Worm (Caenorhabditis elegans) whole organism, midembryonic: ENCODE data around the gene C30G4.2.

ENCODE experiments used
- T22C8.4 ChIP-seq: fragments of 200-800 bp; sonication (Bioruptor generic); IDR thresholded peaks from 2 replicates; pipeline ENCODE4 v1.3.6; 2022; ENCODE audit warnings: missing genetic modification characterization, missing compliant biosample characterization
- cog-1 ChIP-seq: sonication (generic microtip); optimal IDR thresholded peaks from 2 replicates; lab custom pipeline; 2016; ENCODE audit warnings: missing genetic modification characterization, missing compliant biosample characterization
- flt-1 ChIP-seq: fragments of 200-800 bp; sonication (Bioruptor generic); IDR thresholded peaks from 2 replicates; pipeline ENCODE4 v1.3.6; 2022; ENCODE audit warnings: missing genetic modification characterization, missing compliant biosample characterization
- klf-2 ChIP-seq: fragments of 200-800 bp; sonication (Bioruptor generic); conservative IDR thresholded peaks from 2 replicates; pipeline ENCODE4 v1.3.6; 2022; ENCODE audit warnings: missing genetic modification reagents, missing genetic modification characterization, missing compliant biosample characterization
- med-1 ChIP-seq: sonication (generic microtip); optimal IDR thresholded peaks from 2 replicates; lab custom pipeline; 2017; ENCODE audit warnings: missing genetic modification characterization, mild to moderate bottlenecking, missing compliant biosample characterization, antibody characterized with exemption, missing genetic modification reagents; ENCODE audit not compliant: insufficient read depth
- ref-1 ChIP-seq: fragments of 200-800 bp; sonication (Bioruptor generic); conservative IDR thresholded peaks from 2 replicates; pipeline ENCODE4 v1.3.6; 2022; ENCODE audit warnings: missing genetic modification reagents, missing genetic modification characterization, missing compliant biosample characterization
- tab-1 ChIP-seq: fragments of 200-800 bp; sonication (Bioruptor generic); IDR thresholded peaks from 2 replicates; pipeline ENCODE4 v1.3.6; 2022; ENCODE audit warnings: missing genetic modification characterization, missing compliant biosample characterization
- ztf-23 ChIP-seq: fragments of 200-800 bp; sonication (Bioruptor generic); IDR thresholded peaks from 2 replicates; pipeline ENCODE4 v1.3.6; 2022; ENCODE audit warnings: missing genetic modification reagents, missing genetic modification characterization, missing compliant biosample characterization
- ztf-29 ChIP-seq: fragments of 200-800 bp; sonication (Bioruptor generic); IDR thresholded peaks from 2 replicates; pipeline ENCODE4 v1.3.6; 2022; ENCODE audit warnings: missing genetic modification reagents, missing genetic modification characterization, missing compliant biosample characterization

The C30G4.2 gene

DNA sequence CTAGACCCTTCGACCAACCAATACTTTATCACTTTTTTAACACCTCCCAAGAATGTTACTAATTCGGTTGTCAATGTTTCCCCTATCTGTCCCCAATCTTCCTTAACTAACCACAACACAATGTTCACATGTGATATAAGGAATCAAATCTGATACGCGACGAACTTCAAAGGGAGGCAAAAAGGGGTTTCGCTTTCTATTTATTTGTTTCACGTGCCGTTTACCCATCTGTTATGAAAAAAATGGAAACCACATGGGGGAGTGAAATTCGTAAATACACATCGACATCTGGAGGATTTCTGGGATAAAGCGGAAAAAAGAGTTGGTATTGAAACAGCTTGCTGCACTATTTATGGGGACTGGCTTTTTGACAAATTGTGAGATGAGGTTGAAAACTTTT is 16.7 kb upstream of the C30G4.2 start:
- TF ChIP-seq klf-2 (no peak), ref-1 (GFP tag; lab: Robert Waterston, UW) (no peak), ztf-29 (no peak), med-1 (no peak), ztf-23 (GFP tag; lab: Robert Waterston, UW) (no peak), T22C8.4 (GFP tag; lab: Robert Waterston, UW) (no peak), cog-1 (no peak), flt-1 (GFP tag; lab: Robert Waterston, UW) (no peak), tab-1 (no peak)

DNA sequence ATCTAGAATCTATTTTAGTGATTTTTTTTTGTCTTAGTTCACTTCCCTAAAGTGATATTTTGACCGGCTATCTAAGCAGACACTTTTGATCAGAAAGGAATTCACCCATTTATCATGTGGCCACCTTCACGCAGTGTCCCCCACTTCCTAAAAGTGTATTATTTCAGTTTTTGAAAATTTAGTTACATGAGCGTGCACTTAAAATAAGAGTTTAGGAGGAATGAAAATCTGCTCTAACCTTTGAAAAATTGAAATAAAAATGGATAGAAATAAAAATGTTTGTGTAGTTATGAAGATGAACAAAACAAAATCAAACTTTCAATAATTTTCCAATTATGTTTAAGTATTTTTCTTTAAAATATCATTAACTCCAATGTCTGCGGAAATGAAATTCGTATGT is 14.3 kb upstream of the C30G4.2 start:
- TF ChIP-seq flt-1 (GFP tag; lab: Robert Waterston, UW) (no peak), cog-1 (no peak)

DNA sequence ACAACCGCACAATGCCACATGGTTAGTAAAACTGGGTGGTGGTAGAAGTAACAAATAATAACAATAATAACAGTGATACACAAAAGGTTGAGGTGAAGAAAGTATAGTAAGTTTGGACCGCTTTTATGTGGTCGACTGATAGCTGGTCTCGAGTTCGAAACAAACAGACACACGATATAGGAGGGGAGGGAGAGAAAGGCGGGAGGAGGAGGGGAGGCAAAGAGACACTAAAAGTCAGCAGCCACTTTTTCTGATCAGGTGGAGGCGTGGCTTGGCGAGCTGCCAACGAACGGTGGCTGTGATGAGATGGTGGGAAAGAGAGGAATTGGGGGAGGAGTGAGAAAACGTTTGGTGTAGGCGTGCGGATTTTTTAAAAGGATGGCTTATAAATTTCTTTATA is 12.9 kb upstream of the C30G4.2 start:
- no peak for TF ChIP-seq tab-1
- 0 out of 2 replicates have a peak, but pooled peaks have one; percentile 25 for TF ChIP-seq ztf-23 (GFP tag; lab: Robert Waterston, UW)
- no peak for TF ChIP-seq ref-1 (GFP tag; lab: Robert Waterston, UW)
- no peak for TF ChIP-seq klf-2
- no peak for TF ChIP-seq T22C8.4 (GFP tag; lab: Robert Waterston, UW)

DNA sequence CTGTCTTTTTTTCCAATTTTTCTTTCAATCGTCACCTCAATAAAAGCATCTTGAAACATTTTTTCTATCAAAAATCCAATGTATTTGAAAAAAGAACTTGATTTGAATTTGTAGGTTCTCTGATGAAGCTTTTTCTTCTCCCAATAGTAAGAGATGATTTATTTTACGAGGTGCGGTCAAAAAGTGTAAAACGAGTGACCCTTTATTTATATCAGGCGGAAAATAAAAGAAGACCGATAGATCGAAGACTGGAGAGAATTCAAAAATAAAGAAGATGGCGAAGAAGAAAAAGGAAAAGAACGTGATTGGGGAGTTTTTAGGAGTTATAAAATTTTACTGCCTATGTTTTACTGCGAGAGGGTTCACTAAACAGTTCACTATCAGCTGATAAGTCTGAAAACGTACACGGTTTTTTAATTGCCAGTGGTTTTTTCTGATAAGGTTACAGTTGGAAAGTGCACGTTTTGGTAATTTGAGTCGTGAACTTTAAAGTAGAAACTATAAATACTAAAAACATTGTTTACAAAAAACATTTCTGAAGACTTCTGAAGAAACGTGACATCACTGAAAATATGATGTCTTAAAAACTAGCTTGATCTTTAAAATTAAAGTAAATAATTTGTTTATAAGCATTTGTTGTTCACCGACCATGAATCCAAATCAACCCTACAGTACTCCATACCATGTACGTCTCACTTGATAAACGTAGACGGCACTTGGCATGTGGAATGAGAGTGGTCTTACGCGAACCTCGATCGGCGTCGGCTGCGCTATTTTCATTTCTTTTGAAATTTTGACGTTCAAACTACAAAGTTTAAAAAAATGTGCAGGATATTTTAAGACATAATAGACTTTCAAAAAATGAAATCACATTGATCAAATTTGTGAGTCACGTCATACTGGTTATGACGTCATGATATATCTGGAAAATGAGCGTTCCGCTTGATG is 10.7 kb upstream of the C30G4.2 start:
- TF ChIP-seq tab-1 (no peak), flt-1 (GFP tag; lab: Robert Waterston, UW) (no peak), ztf-23 (GFP tag; lab: Robert Waterston, UW) (no peak), cog-1 (no peak), ztf-29 (no peak), klf-2 (no peak), med-1 (no peak), T22C8.4 (GFP tag; lab: Robert Waterston, UW) (no peak), ref-1 (GFP tag; lab: Robert Waterston, UW) (no peak)

DNA sequence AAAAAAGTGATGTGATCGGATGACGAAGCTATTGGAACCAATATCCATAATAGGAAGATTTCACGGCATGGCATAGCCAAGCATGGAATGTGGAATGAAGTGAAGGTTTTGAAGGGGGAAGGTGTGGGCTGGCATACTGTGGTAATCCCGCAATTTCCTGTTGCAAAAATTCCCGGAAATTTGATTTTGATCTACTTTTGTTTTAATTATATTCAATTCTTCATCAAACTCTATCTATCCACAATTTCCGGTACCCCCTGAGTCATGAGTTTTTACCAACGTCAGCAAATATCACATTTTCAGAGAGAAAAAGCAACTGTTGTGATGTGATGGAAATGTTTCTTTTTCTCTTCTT is 10.0 kb upstream of the C30G4.2 start, which contains the start of gene gcy-11:
gcy-11 (minus strand) TSS at position 101 of the 355 bp plus-strand sequence.
- TF ChIP-seq T22C8.4 (GFP tag; lab: Robert Waterston, UW) = no peak
- no peak for TF ChIP-seq ref-1 (GFP tag; lab: Robert Waterston, UW)
- no peak for TF ChIP-seq ztf-29
- no peak for TF ChIP-seq flt-1 (GFP tag; lab: Robert Waterston, UW)
- no peak for TF ChIP-seq ztf-23 (GFP tag; lab: Robert Waterston, UW)
- no peak for TF ChIP-seq cog-1
- TF ChIP-seq med-1 = no peak
- no peak for TF ChIP-seq klf-2
- no peak for TF ChIP-seq tab-1

DNA sequence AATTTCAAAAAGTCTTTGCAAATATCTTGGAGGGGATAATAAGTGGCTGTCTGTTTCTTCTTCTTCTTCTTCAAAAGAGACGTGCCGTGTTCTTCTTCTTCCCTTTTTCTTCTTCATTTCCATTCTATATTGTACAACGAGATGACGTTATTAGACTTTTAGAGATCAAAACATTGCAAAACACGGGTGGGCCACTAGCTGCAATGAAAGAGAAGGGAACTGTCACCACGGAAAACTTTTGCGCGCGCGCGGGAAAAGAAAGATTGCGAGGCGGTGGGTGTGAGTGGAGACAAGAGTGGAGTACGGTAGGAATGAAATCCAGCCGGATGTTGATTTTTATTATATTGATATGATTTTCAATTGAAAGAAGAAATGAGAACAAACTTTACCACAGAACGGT is 8.7 kb upstream of the C30G4.2 start:
- no peak for TF ChIP-seq ref-1 (GFP tag; lab: Robert Waterston, UW)
- TF ChIP-seq flt-1 (GFP tag; lab: Robert Waterston, UW) = no peak
- TF ChIP-seq tab-1 = no peak
- TF ChIP-seq ztf-23 (GFP tag; lab: Robert Waterston, UW) = no peak
- no peak for TF ChIP-seq ztf-29
- TF ChIP-seq T22C8.4 (GFP tag; lab: Robert Waterston, UW) = no peak
- no peak for TF ChIP-seq med-1
- TF ChIP-seq klf-2 = no peak
- no peak for TF ChIP-seq cog-1

DNA sequence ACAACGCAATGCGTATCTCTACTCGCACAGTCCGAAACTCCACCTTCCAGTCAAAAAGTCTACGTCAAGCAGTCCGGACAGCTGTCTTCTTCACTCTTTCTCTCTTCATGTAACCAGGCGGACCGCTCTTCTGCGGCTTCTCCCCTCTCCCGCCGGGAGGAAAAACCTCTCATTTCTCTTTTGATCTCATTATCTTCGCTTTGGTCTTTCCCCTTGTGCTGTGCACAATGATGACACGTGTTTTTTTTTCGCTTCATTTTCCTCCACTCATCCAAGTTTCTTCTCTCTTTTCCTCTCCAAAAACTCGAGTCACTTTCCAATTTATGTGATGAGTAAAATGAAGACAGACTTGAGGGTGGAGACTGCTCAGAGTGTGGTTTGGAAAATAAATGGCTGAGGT is 2.5 kb downstream of the C30G4.2 start, which contains the start of gene F35B3.7:
F35B3.7 (minus strand) TSS at position 133 of the 400 bp plus-strand sequence.
- no peak for TF ChIP-seq ztf-29
- TF ChIP-seq ztf-23 (GFP tag; lab: Robert Waterston, UW) = no peak
- no peak for TF ChIP-seq tab-1
- no peak for TF ChIP-seq med-1
- no peak for TF ChIP-seq T22C8.4 (GFP tag; lab: Robert Waterston, UW)
- no peak for TF ChIP-seq flt-1 (GFP tag; lab: Robert Waterston, UW)
- no peak for TF ChIP-seq ref-1 (GFP tag; lab: Robert Waterston, UW)

DNA sequence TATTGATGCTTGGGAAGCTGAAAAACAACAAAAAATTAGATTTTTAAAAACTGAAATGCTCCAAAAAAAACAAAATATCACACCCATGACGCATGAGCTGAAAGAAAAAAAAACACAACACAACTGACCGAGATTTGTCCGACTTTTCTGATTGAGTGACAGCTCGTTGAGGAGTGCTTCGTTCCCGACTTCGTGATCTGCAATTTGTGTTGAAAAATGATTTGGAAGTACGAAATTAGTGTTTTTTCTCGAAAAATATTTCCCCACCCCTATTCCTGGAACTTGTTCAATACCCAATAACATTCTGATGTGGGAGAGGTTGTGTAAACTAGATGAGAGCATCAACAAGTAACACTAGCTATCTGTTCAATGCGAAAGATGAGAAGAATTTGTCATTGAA is 3.9 kb downstream of the C30G4.2 start:
- TF ChIP-seq T22C8.4 (GFP tag; lab: Robert Waterston, UW) (no peak), ztf-23 (GFP tag; lab: Robert Waterston, UW) (no peak), tab-1 (no peak), ref-1 (GFP tag; lab: Robert Waterston, UW) (no peak), ztf-29 (no peak), klf-2 (no peak), med-1 (no peak), flt-1 (GFP tag; lab: Robert Waterston, UW) (no peak)

DNA sequence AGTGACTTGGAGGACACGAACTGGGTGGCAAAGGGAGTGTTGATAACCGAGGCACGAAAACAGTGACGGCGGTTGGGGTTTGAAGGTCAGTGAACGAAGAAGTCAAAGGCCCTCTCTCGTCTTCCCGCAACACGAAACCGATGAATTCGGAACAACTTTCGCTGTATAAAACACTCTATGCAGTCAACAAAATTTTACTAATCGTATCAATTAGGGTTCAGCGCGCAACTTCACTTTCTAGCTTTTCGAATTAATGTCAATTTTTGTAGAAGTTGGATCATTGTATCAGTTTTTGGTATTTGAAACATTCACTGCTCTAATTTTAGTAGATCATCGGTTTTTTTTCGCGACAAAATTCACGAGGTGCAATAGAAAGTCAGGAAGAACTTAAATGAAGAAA is 6.8 kb downstream of the C30G4.2 start:
- TF ChIP-seq ref-1 (GFP tag; lab: Robert Waterston, UW) (no peak), med-1 (no peak), ztf-23 (GFP tag; lab: Robert Waterston, UW) (no peak), flt-1 (GFP tag; lab: Robert Waterston, UW) (no peak), ztf-29 (no peak), T22C8.4 (GFP tag; lab: Robert Waterston, UW) (no peak), klf-2 (no peak), tab-1 (no peak), cog-1 (no peak)

DNA sequence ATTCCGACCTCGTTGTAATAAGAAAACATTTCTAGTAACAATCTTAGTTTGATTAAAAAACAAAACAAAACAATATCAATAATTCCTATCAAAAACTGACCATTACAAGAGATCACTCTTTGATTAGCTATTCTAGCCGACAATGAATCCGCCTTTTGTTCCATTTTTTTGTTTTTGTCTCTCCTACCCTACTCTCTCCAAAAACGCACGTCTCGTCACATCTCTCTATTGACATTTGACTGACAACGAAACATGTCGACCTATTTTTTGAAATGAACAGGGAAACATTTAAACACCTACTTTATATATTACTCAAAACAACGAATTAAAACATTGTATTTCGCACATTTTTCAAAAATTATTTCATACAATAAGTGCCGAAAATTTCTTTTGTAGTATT is 10.7 kb downstream of the C30G4.2 start:
- TF ChIP-seq klf-2 = no peak

DNA sequence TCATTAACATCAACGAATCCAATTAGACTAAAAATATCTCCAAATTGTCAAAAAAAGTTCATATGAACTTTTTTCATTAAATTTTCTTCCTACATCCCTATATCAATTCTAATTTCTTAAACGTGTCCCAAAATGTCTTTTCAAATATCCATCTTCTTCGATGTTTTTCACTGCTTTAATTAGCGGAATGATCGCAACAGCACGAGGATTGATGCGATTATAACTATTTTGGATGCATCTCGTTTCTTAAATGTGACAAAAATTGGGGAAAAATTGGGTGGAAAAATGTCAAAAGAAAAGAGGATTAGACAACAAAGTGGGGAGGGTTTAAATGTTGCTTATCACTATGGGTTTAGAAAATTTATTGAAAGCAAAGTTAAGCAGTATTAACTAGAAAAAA is 11.2 kb downstream of the C30G4.2 start:
- TF ChIP-seq ztf-23 (GFP tag; lab: Robert Waterston, UW) (no peak), T22C8.4 (GFP tag; lab: Robert Waterston, UW) (no peak), ztf-29 (no peak), klf-2 (no peak), tab-1 (no peak), cog-1 (no peak), med-1 (no peak), ref-1 (GFP tag; lab: Robert Waterston, UW) (no peak), flt-1 (GFP tag; lab: Robert Waterston, UW) (no peak)
